Fruit fly (Drosophila melanogaster): ENCODE results near the gene CG11585.
A peak's percentile ranks its signal among the peaks of the same experiment; 100 is the strongest.

The CG11585 gene

DNA sequence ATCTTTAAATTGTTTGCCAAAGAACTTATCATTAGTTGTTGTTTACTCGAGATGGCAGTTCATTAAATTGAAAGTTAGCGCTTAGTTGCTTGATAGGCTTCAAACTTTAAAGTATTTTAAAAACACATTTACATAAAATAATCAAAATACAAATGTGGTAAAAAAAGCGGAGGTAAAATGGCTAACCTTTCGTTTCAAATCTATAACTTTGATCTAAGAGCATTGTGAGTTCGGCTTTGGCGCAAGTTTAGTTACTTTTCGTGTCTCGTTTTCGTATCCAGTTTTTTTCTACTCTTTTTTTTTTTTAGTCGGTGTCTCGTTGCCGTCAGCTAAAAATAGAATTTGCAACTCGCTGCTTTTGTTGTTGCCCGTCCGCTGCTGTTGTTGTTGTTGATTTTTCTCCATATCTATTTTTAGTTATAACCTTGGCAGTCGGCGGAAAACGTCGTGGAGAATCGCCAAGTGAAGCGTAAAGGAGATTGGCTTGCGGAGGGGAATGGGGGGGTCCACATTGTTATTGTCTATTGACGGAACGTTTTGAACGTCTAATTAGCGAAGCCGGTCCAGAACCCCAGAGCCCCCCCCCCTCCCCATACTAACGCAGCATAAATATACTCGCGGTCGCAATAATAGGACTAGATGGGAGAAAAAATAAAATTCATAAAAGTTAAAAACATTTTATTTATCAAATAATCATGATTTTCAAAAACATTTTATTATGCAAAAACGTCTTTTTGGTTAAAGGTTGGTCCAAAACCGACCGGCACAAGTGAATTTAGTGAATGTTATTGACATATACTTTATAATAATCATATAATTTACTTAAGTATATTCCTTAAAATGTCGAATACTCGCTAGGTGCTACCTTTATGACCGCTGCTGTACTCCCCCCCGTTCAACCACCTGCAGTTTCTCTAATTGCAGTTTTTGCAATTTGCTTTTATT is 25.5 kb downstream of the CG11585 start (continued):
- no peak for TF ChIP-seq croc (GFP tag; conservative IDR thresholded peaks at IDR 0.05)
- TF ChIP-seq CG2678 (tag; optimal IDR thresholded peaks at IDR 0.05), result peak; percentile 72
- TF ChIP-seq sens-2 (GFP tag; IDR thresholded peaks at IDR 0.05), result no peak
- TF ChIP-seq Deaf1 (tag; optimal IDR thresholded peaks at IDR 0.05), result peak; percentile 31
- peak; percentile 71 for TF ChIP-seq CG7839 (tag; optimal IDR thresholded peaks at IDR 0.05)
- TF ChIP-seq CG14441 (GFP tag; IDR thresholded peaks at IDR 0.05), result no peak
- TF ChIP-seq Hsf (GFP tag; optimal IDR thresholded peaks at IDR 0.05), result no peak
- TF ChIP-seq B-H1 (GFP tag; IDR thresholded peaks at IDR 0.05), result peak; percentile 11; the same call in 1 of the 3 replicates
- TF ChIP-seq kay (GFP tag; optimal IDR thresholded peaks at IDR 0.05), result no peak
- no peak for TF ChIP-seq Sin3A (optimal IDR thresholded peaks at IDR 0.05)
- no peak for TF ChIP-seq pum (GFP tag; optimal IDR thresholded peaks at IDR 0.05)
- TF ChIP-seq chm (GFP tag; IDR thresholded peaks at IDR 0.05), result no peak
- no peak for TF ChIP-seq MESR4 (GFP tag; optimal IDR thresholded peaks at IDR 0.05)
- no peak for TF ChIP-seq abd-A (tag; optimal IDR thresholded peaks at IDR 0.05)
- TF ChIP-seq sc (optimal IDR thresholded peaks at IDR 0.05), result no peak
- TF ChIP-seq sc (GFP tag; optimal IDR thresholded peaks at IDR 0.05), result no peak
- TF ChIP-seq Hmx (GFP tag; optimal IDR thresholded peaks at IDR 0.05), result no peak
- no peak for TF ChIP-seq Hr39 (optimal IDR thresholded peaks at IDR 0.05)
- TF ChIP-seq CG14050 (GFP tag; IDR thresholded peaks at IDR 0.05), result no peak
- peak; percentile 49 for TF ChIP-seq CG6689 (GFP tag; IDR thresholded peaks at IDR 0.05)
- TF ChIP-seq gem (tag; optimal IDR thresholded peaks at IDR 0.05), result peak; percentile 69
- no peak for TF ChIP-seq CG8281 (tag; optimal IDR thresholded peaks at IDR 0.05)
- TF ChIP-seq CG17829 (tag; optimal IDR thresholded peaks at IDR 0.05), result peak; percentile 17
- TF ChIP-seq CG31441 (GFP tag; IDR thresholded peaks at IDR 0.05), result peak; percentile 32; the same call in 1 of the 2 replicates
- TF ChIP-seq CG42726 (GFP tag; IDR thresholded peaks at IDR 0.05; ENCODE audit: partially characterized antibody), result no peak
- TF ChIP-seq ab (GFP tag; optimal IDR thresholded peaks at IDR 0.05), result no peak
- 0 out of 3 replicates have a peak, but pooled peaks have one; percentile 26 for TF ChIP-seq Mrtf (GFP tag; IDR thresholded peaks at IDR 0.05)
- TF ChIP-seq GATAe (GFP tag; conservative IDR thresholded peaks at IDR 0.05), result no peak
- no peak for TF ChIP-seq Dip3 (GFP tag; optimal IDR thresholded peaks at IDR 0.05)
- peak; percentile 17 for TF ChIP-seq CG7556 (GFP tag; optimal IDR thresholded peaks at IDR 0.05)
- TF ChIP-seq da (GFP tag; optimal IDR thresholded peaks at IDR 0.05), result no peak
- TF ChIP-seq CG7928 (GFP tag; optimal IDR thresholded peaks at IDR 0.05), result peak; percentile 8
- TF ChIP-seq CG13624 (GFP tag; optimal IDR thresholded peaks at IDR 0.05), result peak; percentile 5
- TF ChIP-seq Camta (GFP tag; optimal IDR thresholded peaks at IDR 0.05), result no peak
- TF ChIP-seq tio (GFP tag; optimal IDR thresholded peaks at IDR 0.05), result peak; percentile 19
- peak; percentile 51 for TF ChIP-seq CG18619 (GFP tag; optimal IDR thresholded peaks at IDR 0.05)
- TF ChIP-seq tup (GFP tag; optimal IDR thresholded peaks at IDR 0.05), result no peak
- TF ChIP-seq CG3847 (GFP tag; IDR thresholded peaks at IDR 0.05), result peak; percentile 48
- TF ChIP-seq lov (optimal IDR thresholded peaks at IDR 0.05), result no peak
- no peak for TF ChIP-seq lov (GFP tag; IDR thresholded peaks at IDR 0.05)
- no peak for TF ChIP-seq knrl (GFP tag; IDR thresholded peaks at IDR 0.05; ENCODE audit: partially characterized antibody)
- peak; percentile 43 for TF ChIP-seq scrt (GFP tag; optimal IDR thresholded peaks at IDR 0.05)
- TF ChIP-seq CG4424 (GFP tag; optimal IDR thresholded peaks at IDR 0.05), result peak; percentile 27
- TF ChIP-seq disco-r (GFP tag; optimal IDR thresholded peaks at IDR 0.05), result no peak
- TF ChIP-seq Adf1 (GFP tag; IDR thresholded peaks at IDR 0.05), result no peak
- no peak for TF ChIP-seq Six4 (GFP tag; optimal IDR thresholded peaks at IDR 0.05)
- no peak for TF ChIP-seq CG33557 (GFP tag; optimal IDR thresholded peaks at IDR 0.05)
- TF ChIP-seq Bteb2 (GFP tag; optimal IDR thresholded peaks at IDR 0.05), result no peak
- TF ChIP-seq crc (GFP tag; optimal IDR thresholded peaks at IDR 0.05), result no peak
- TF ChIP-seq Gsc (GFP tag; IDR thresholded peaks at IDR 0.05), result no peak
- TF ChIP-seq CG12104 (GFP tag; optimal IDR thresholded peaks at IDR 0.05), result peak; percentile 14
